Fruit fly (Drosophila melanogaster) whole organism, prepupa: ENCODE measurements around the gene Sry-alpha.
A peak's percentile ranks its signal among the peaks of the same experiment; 100 is the strongest.

ENCODE experiments used
- Blimp-1 ChIP-seq: fragments of 200-800 bp; sonication (Bioruptor generic); optimal IDR thresholded peaks from 3 replicates; lab custom pipeline; 2017; ENCODE audit warnings: missing biosample characterization, missing genetic modification characterization, mild to moderate bottlenecking, moderate library complexity, missing genetic modification reagents
- CG10631 ChIP-seq: fragments of 200-800 bp; sonication (Bioruptor generic); optimal IDR thresholded peaks from 2 replicates; lab custom pipeline; 2016; ENCODE audit warnings: missing biosample characterization, missing genetic modification characterization
- CG10669 ChIP-seq: fragments of 200-800 bp; sonication (Bioruptor generic); optimal IDR thresholded peaks from 3 replicates; lab custom pipeline; 2018; ENCODE audit warnings: missing biosample characterization, mild to moderate bottlenecking, missing genetic modification characterization, moderate library complexity
- CG11294 ChIP-seq: fragments of 200-800 bp; sonication (Bioruptor generic); IDR thresholded peaks from 2 replicates; pipeline ENCODE4 v1.3.6; 2022; ENCODE audit warnings: missing biosample characterization, missing genetic modification characterization
- CG11762 ChIP-seq: fragments of 200-800 bp; sonication (Bioruptor generic); optimal IDR thresholded peaks from 3 replicates; lab custom pipeline; 2016; ENCODE audit warnings: missing biosample characterization, missing genetic modification characterization; ENCODE audit not compliant: insufficient read depth
- CG11902 ChIP-seq: fragments of 200-800 bp; sonication (Bioruptor generic); optimal IDR thresholded peaks from 3 replicates; lab custom pipeline; 2016; ENCODE audit warnings: missing biosample characterization, missing genetic modification characterization
- CG15336 ChIP-seq: fragments of 200-800 bp; sonication (Bioruptor generic); IDR thresholded peaks from 2 replicates; pipeline ENCODE4 v1.3.6; 2022; ENCODE audit warnings: missing biosample characterization, missing genetic modification characterization
- CG1621 ChIP-seq: fragments of 200-800 bp; sonication (Bioruptor generic); optimal IDR thresholded peaks from 3 replicates; lab custom pipeline; 2018; ENCODE audit warnings: missing biosample characterization, mild to moderate bottlenecking, missing genetic modification characterization
- CG16779 ChIP-seq: fragments of 200-800 bp; sonication (Bioruptor generic); optimal IDR thresholded peaks from 3 replicates; lab custom pipeline; 2017; ENCODE audit warnings: missing biosample characterization, mild to moderate bottlenecking, missing genetic modification characterization
- CG3032 ChIP-seq: fragments of 200-800 bp; optimal IDR thresholded peaks from 2 replicates; lab custom pipeline; 2019; ENCODE audit warnings: missing biosample characterization, mild to moderate bottlenecking, missing genetic modification characterization, moderate library complexity
- CG31627 ChIP-seq: fragments of 200-800 bp; sonication (Bioruptor generic); optimal IDR thresholded peaks from 3 replicates; lab custom pipeline; 2016; ENCODE audit warnings: missing biosample characterization, missing genetic modification characterization
- CG34406 ChIP-seq: fragments of 200-800 bp; sonication (Bioruptor generic); optimal IDR thresholded peaks from 3 replicates; lab custom pipeline; 2016; ENCODE audit warnings: missing biosample characterization, missing genetic modification characterization
- CG3919 ChIP-seq: fragments of 200-800 bp; sonication (Bioruptor generic); optimal IDR thresholded peaks from 3 replicates; lab custom pipeline; 2016; ENCODE audit warnings: missing biosample characterization, missing genetic modification characterization
- CG6163 ChIP-seq: fragments of 200-800 bp; sonication (Bioruptor generic); IDR thresholded peaks from 3 replicates; pipeline ENCODE4 v1.3.6; 2022; ENCODE audit warnings: missing biosample characterization, missing genetic modification characterization
- CG6276 ChIP-seq: fragments of 200-800 bp; sonication (Bioruptor generic); optimal IDR thresholded peaks from 2 replicates; lab custom pipeline; 2017; ENCODE audit warnings: missing biosample characterization, mild to moderate bottlenecking, missing genetic modification characterization
- CG6808 ChIP-seq: fragments of 200-800 bp; sonication (Bioruptor generic); optimal IDR thresholded peaks from 3 replicates; lab custom pipeline; 2017; ENCODE audit warnings: missing biosample characterization, missing genetic modification characterization, mild to moderate bottlenecking, moderate library complexity, missing genetic modification reagents
- CG6854 ChIP-seq: fragments of 200-800 bp; sonication (Bioruptor generic); optimal IDR thresholded peaks from 2 replicates; lab custom pipeline; 2017; ENCODE audit warnings: missing biosample characterization, mild to moderate bottlenecking, missing genetic modification characterization
- CG7368 ChIP-seq: fragments of 200-800 bp; sonication (Bioruptor generic); optimal IDR thresholded peaks from 3 replicates; lab custom pipeline; 2016; ENCODE audit warnings: missing biosample characterization, missing genetic modification characterization
- CG8119 ChIP-seq: fragments of 200-800 bp; sonication (Bioruptor generic); IDR thresholded peaks from 3 replicates; pipeline ENCODE4 v1.3.6; 2022; ENCODE audit warnings: missing biosample characterization, missing genetic modification characterization
- CG8319 ChIP-seq: fragments of 200-800 bp; sonication (Bioruptor generic); optimal IDR thresholded peaks from 3 replicates; lab custom pipeline; 2016; ENCODE audit warnings: missing biosample characterization, missing genetic modification characterization
- CG8632 ChIP-seq: fragments of 200-800 bp; sonication (Bioruptor generic); optimal IDR thresholded peaks from 3 replicates; lab custom pipeline; 2016; ENCODE audit warnings: missing biosample characterization, missing genetic modification characterization
- Eip75B ChIP-seq: fragments of 200-800 bp; sonication (Bioruptor generic); optimal IDR thresholded peaks from 3 replicates; lab custom pipeline; 2016; ENCODE audit warnings: missing biosample characterization, missing genetic modification characterization
- Eip93F ChIP-seq: fragments of 200-800 bp; sonication (Bioruptor generic); optimal IDR thresholded peaks from 2 replicates; lab custom pipeline; 2016; ENCODE audit warnings: missing biosample characterization, mild to moderate bottlenecking, missing genetic modification characterization
- Ets21C ChIP-seq: fragments of 200-800 bp; sonication (Bioruptor generic); optimal IDR thresholded peaks from 3 replicates; lab custom pipeline; 2016; ENCODE audit warnings: missing biosample characterization, missing genetic modification characterization
- Gug ChIP-seq: fragments of 200-800 bp; sonication (Bioruptor generic); IDR thresholded peaks from 2 replicates; pipeline ENCODE4 v1.3.6; 2022; ENCODE audit warnings: missing biosample characterization, missing genetic modification characterization
- Hr39 ChIP-seq: fragments of 200-800 bp; sonication (Bioruptor generic); optimal IDR thresholded peaks from 2 replicates; lab custom pipeline; 2016; ENCODE audit warnings: missing biosample characterization, missing genetic modification characterization
- Met ChIP-seq: fragments of 200-800 bp; sonication (Bioruptor generic); optimal IDR thresholded peaks from 3 replicates; lab custom pipeline; 2016; ENCODE audit warnings: missing biosample characterization, missing genetic modification characterization
- Sox102F ChIP-seq: fragments of 200-800 bp; sonication (Bioruptor generic); optimal IDR thresholded peaks from 2 replicates; lab custom pipeline; 2016; ENCODE audit warnings: missing biosample characterization, mild to moderate bottlenecking, missing genetic modification characterization
- Sox14 ChIP-seq: fragments of 200-800 bp; sonication (Bioruptor generic); optimal IDR thresholded peaks from 3 replicates; lab custom pipeline; 2016; ENCODE audit warnings: missing biosample characterization, missing genetic modification characterization
- Sox15 ChIP-seq: fragments of 200-800 bp; sonication (Bioruptor generic); optimal IDR thresholded peaks from 3 replicates; lab custom pipeline; 2016; ENCODE audit warnings: missing biosample characterization, missing genetic modification characterization
- achi ChIP-seq: fragments of 200-800 bp; sonication (Bioruptor generic); optimal IDR thresholded peaks from 3 replicates; lab custom pipeline; 2016; ENCODE audit warnings: missing biosample characterization, missing genetic modification characterization
- acj6 ChIP-seq: fragments of 200-800 bp; sonication (Bioruptor generic); optimal IDR thresholded peaks from 3 replicates; lab custom pipeline; 2016; ENCODE audit warnings: missing biosample characterization, missing genetic modification characterization
- cyc ChIP-seq: fragments of 200-800 bp; sonication (Bioruptor generic); optimal IDR thresholded peaks from 3 replicates; lab custom pipeline; 2016; ENCODE audit warnings: missing biosample characterization, missing genetic modification characterization
- dac ChIP-seq: fragments of 200-800 bp; sonication (Bioruptor generic); optimal IDR thresholded peaks from 2 replicates; lab custom pipeline; 2017; ENCODE audit warnings: missing biosample characterization, mild to moderate bottlenecking, missing genetic modification characterization
- eg ChIP-seq: fragments of 200-800 bp; sonication (Bioruptor generic); IDR thresholded peaks from 3 replicates; pipeline ENCODE4 v1.3.6; 2022; ENCODE audit warnings: missing biosample characterization, missing genetic modification characterization
- esn ChIP-seq: fragments of 200-800 bp; sonication (Bioruptor generic); optimal IDR thresholded peaks from 2 replicates; lab custom pipeline; 2016; ENCODE audit warnings: missing biosample characterization, mild to moderate bottlenecking, missing genetic modification characterization, moderate library complexity
- fd85E ChIP-seq: fragments of 200-800 bp; sonication (Bioruptor generic); optimal IDR thresholded peaks from 3 replicates; lab custom pipeline; 2016; ENCODE audit warnings: missing biosample characterization, missing genetic modification characterization
- fkh ChIP-seq: fragments of 200-800 bp; sonication (Bioruptor generic); optimal IDR thresholded peaks from 3 replicates; lab custom pipeline; 2017; ENCODE audit warnings: missing biosample characterization, mild to moderate bottlenecking, missing genetic modification characterization, moderate library complexity
- lz ChIP-seq: fragments of 200-800 bp; sonication (Bioruptor generic); optimal IDR thresholded peaks from 3 replicates; lab custom pipeline; 2016; ENCODE audit warnings: missing biosample characterization, missing genetic modification characterization
- net ChIP-seq: fragments of 200-800 bp; sonication (Bioruptor generic); optimal IDR thresholded peaks from 3 replicates; lab custom pipeline; 2016; ENCODE audit warnings: missing biosample characterization, missing genetic modification characterization
- spab ChIP-seq: fragments of 200-800 bp; sonication (Bioruptor generic); optimal IDR thresholded peaks from 2 replicates; lab custom pipeline; 2017; ENCODE audit warnings: missing biosample characterization, mild to moderate bottlenecking, missing genetic modification characterization, missing genetic modification reagents
- svp ChIP-seq: fragments of 200-800 bp; sonication (Bioruptor generic); peaks from one replicate; lab custom pipeline; 2016; ENCODE audit warnings: missing biosample characterization, missing genetic modification characterization
- topi ChIP-seq: fragments of 200-800 bp; sonication (Bioruptor generic); optimal IDR thresholded peaks from 3 replicates; lab custom pipeline; 2016; ENCODE audit warnings: missing biosample characterization, missing genetic modification characterization
- vri ChIP-seq: fragments of 200-800 bp; sonication (Bioruptor generic); optimal IDR thresholded peaks from 3 replicates; lab custom pipeline; 2016; ENCODE audit warnings: missing biosample characterization, mild to moderate bottlenecking, missing genetic modification characterization

Sry-alpha gene

dm6 chr3R:30038628-30039027 is 891 bp upstream of the Sry-alpha start, which contains the start of gene janB:
Gene janB, minus strand, starts transcription at chr3R:30038728.
- TF ChIP-seq Ets21C (GFP tag; lab: Kevin White, UChicago) = no peak
- no peak for TF ChIP-seq Sox14 (GFP tag; lab: Kevin White, UChicago)
- no peak for TF ChIP-seq CG6163 (GFP tag; lab: Robert Waterston, UW)
- no peak for TF ChIP-seq vri (GFP tag; lab: Kevin White, UChicago)
- TF ChIP-seq CG11902 = no peak
- TF ChIP-seq CG3919 (GFP tag; lab: Kevin White, UChicago) = no peak
- no peak for TF ChIP-seq CG6276 (GFP tag; lab: Kevin White, UChicago)
- no peak for TF ChIP-seq CG8632 (GFP tag; lab: Kevin White, UChicago)
- TF ChIP-seq achi (GFP tag; lab: Kevin White, UChicago) = no peak
- TF ChIP-seq CG34406 (GFP tag; lab: Kevin White, UChicago) = no peak

- no peak for TF ChIP-seq svp
- TF ChIP-seq CG1621 (tag; lab: Kevin White, UChicago) = no peak
- no peak for TF ChIP-seq Eip93F (GFP tag; lab: Kevin White, UChicago)
- no peak for TF ChIP-seq CG31627 (GFP tag; lab: Kevin White, UChicago)
- TF ChIP-seq lz (GFP tag; lab: Kevin White, UChicago) = no peak
- no peak for TF ChIP-seq CG6276 (GFP tag; lab: Kevin White, UChicago)
- TF ChIP-seq Eip75B (GFP tag; lab: Kevin White, UChicago) = no peak
- no peak for TF ChIP-seq Ets21C (GFP tag; lab: Kevin White, UChicago)
- no peak for TF ChIP-seq CG3032 (tag; lab: Kevin White, UChicago)
- no peak for TF ChIP-seq vri (GFP tag; lab: Kevin White, UChicago)
- no peak for TF ChIP-seq CG11762 (GFP tag; lab: Kevin White, UChicago)
- TF ChIP-seq fd85E (GFP tag; lab: Kevin White, UChicago) = no peak
- TF ChIP-seq eg (GFP tag; lab: Robert Waterston, UW) = no peak
- TF ChIP-seq Hr39 (GFP tag; lab: Kevin White, UChicago) = no peak
- no peak for TF ChIP-seq esn (GFP tag; lab: Kevin White, UChicago)
- no peak for TF ChIP-seq Met (GFP tag; lab: Kevin White, UChicago)
- no peak for TF ChIP-seq Sox102F
- no peak for TF ChIP-seq dac (GFP tag; lab: Kevin White, UChicago)
Observed at dm6 chr3R:30040879-30041278, 1.4 kb downstream of the Sry-alpha start.

DNA sequence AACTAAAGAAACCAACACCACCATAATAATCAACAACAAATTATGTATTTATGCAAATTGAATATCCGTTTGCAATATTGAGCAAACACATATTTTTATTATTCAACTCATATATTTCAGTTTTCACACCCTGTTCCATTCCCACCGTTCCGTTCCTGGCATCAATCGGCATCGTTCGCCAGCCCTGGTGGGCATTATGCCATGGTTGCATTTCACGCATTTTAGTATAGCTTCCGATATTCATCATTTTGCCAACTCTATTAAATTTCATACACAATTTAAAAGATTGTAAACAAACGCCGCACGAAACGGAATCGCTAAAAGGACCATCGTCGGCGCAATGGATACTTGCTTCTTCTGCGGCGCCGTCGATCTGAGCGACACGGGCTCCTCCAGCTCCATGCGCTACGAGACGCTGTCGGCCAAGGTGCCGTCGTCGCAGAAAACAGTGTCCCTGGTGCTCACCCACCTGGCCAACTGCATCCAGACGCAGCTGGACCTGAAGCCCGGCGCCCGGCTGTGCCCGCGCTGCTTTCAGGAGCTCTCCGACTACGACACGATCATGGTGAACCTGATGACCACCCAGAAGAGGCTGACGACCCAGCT is 3.7 kb downstream of the Sry-alpha start, which contains the start of gene Sry-delta:
Gene Sry-delta (plus strand): TSS at position 203 of the 606 bp plus-strand sequence.
- TF ChIP-seq Eip93F (GFP tag; lab: Kevin White, UChicago) = no peak
- TF ChIP-seq cyc (GFP tag; lab: Kevin White, UChicago) = peak; percentile 78
- TF ChIP-seq Met (GFP tag; lab: Kevin White, UChicago) = no peak
- peak; percentile 81 for TF ChIP-seq Hr39 (GFP tag; lab: Kevin White, UChicago)
- no peak for TF ChIP-seq Sox102F
- no peak for TF ChIP-seq CG1621 (tag; lab: Kevin White, UChicago)
- no peak for TF ChIP-seq dac (GFP tag; lab: Kevin White, UChicago)
- TF ChIP-seq Eip75B (GFP tag; lab: Kevin White, UChicago) = no peak
- no peak for TF ChIP-seq topi (GFP tag; lab: Kevin White, UChicago)
- TF ChIP-seq spab (GFP tag; lab: Kevin White, UChicago) = no peak
- peak; percentile 84 for TF ChIP-seq CG31627 (GFP tag; lab: Kevin White, UChicago)
- no peak for TF ChIP-seq CG6808
- no peak for TF ChIP-seq CG10631
- TF ChIP-seq CG7368 (GFP tag; lab: Kevin White, UChicago) = no peak
- no peak for TF ChIP-seq CG8632 (GFP tag; lab: Kevin White, UChicago)
- TF ChIP-seq achi (GFP tag; lab: Kevin White, UChicago) = no peak
- no peak for TF ChIP-seq Ets21C (GFP tag; lab: Kevin White, UChicago)
- TF ChIP-seq net = no peak
- TF ChIP-seq CG8319 (GFP tag; lab: Kevin White, UChicago) = no peak
- no peak for TF ChIP-seq svp
- TF ChIP-seq Gug (GFP tag; lab: Robert Waterston, UW) = peak; percentile 46
- no peak for TF ChIP-seq acj6 (GFP tag; lab: Kevin White, UChicago)
- peak; percentile 48 for TF ChIP-seq CG34406 (GFP tag; lab: Kevin White, UChicago)
- TF ChIP-seq Sox14 (GFP tag; lab: Kevin White, UChicago) = no peak
- peak; percentile 61 for TF ChIP-seq fkh
- TF ChIP-seq Sox15 (GFP tag; lab: Kevin White, UChicago) = peak; percentile 39
- peak; percentile 41; the same call in 1 of the 3 replicates for TF ChIP-seq eg (GFP tag; lab: Robert Waterston, UW)
- no peak for TF ChIP-seq CG16779 (tag; lab: Kevin White, UChicago)
- TF ChIP-seq CG8119 (GFP tag; lab: Robert Waterston, UW) = no peak
- no peak for TF ChIP-seq CG15336 (GFP tag; lab: Robert Waterston, UW)
- TF ChIP-seq CG10669 (GFP tag; lab: Kevin White, UChicago) = no peak
- TF ChIP-seq CG11294 (GFP tag; lab: Robert Waterston, UW) = no peak
- TF ChIP-seq CG6854 (GFP tag; lab: Kevin White, UChicago) = peak; percentile 57
- TF ChIP-seq Blimp-1 = no peak
